Fruit fly (Drosophila melanogaster): Measurements from ENCODE around the gene Ptp61F.

Gene Ptp61F

dm6 chr3L:1352065-1352464, 123.0 kb downstream of the Ptp61F start (continued):
- peak; percentile 21 for TF ChIP-seq Jarid2 (GFP tag; optimal IDR thresholded peaks at IDR 0.05)
- TF ChIP-seq Hsf (GFP tag; optimal IDR thresholded peaks at IDR 0.05), result peak; percentile 34
- no peak for TF ChIP-seq CG18599 (GFP tag; optimal IDR thresholded peaks at IDR 0.05)
- TF ChIP-seq CG14441 (GFP tag; IDR thresholded peaks at IDR 0.05), result peak; percentile 24; the same call in 1 of the 2 replicates
- TF ChIP-seq CG18262 (tag; optimal IDR thresholded peaks at IDR 0.05), result peak; percentile 37
- no peak for TF ChIP-seq Bteb2 (GFP tag; optimal IDR thresholded peaks at IDR 0.05)
- peak; percentile 7 for TF ChIP-seq MESR4 (GFP tag; optimal IDR thresholded peaks at IDR 0.05)
- no peak for TF ChIP-seq Dfd (GFP tag; optimal IDR thresholded peaks at IDR 0.05)
- TF ChIP-seq Rfx (GFP tag; IDR thresholded peaks at IDR 0.05), result peak; percentile 51
- TF ChIP-seq danr (GFP tag; IDR thresholded peaks at IDR 0.05), result no peak
- no peak for TF ChIP-seq CG32532 (GFP tag; IDR thresholded peaks at IDR 0.05)
- no peak for TF ChIP-seq dimm (GFP tag; IDR thresholded peaks at IDR 0.05)
- TF ChIP-seq klu (GFP tag; IDR thresholded peaks at IDR 0.05), result no peak
- TF ChIP-seq fd64A (GFP tag; optimal IDR thresholded peaks at IDR 0.05), result no peak
- TF ChIP-seq gsb (GFP tag; IDR thresholded peaks at IDR 0.05), result no peak
- no peak for TF ChIP-seq yki (optimal IDR thresholded peaks at IDR 0.05)
- no peak for TF ChIP-seq CG3407 (GFP tag; optimal IDR thresholded peaks at IDR 0.05)
- TF ChIP-seq CG31388 (GFP tag; optimal IDR thresholded peaks at IDR 0.05), result no peak
- no peak for TF ChIP-seq sens-2 (GFP tag; IDR thresholded peaks at IDR 0.05)
- TF ChIP-seq dmrt11E (tag; optimal IDR thresholded peaks at IDR 0.05), result peak; percentile 28
- TF ChIP-seq Fer1 (GFP tag; optimal IDR thresholded peaks at IDR 0.05), result no peak
- TF ChIP-seq pb (GFP tag; optimal IDR thresholded peaks at IDR 0.05), result peak; percentile 12
- TF ChIP-seq exex (tag; optimal IDR thresholded peaks at IDR 0.05), result peak; percentile 8
- TF ChIP-seq Ssrp (tag; optimal IDR thresholded peaks at IDR 0.05), result peak; percentile 14
- no peak for TF ChIP-seq CG3838 (GFP tag; optimal IDR thresholded peaks at IDR 0.05)
- no peak for TF ChIP-seq dysf (GFP tag; IDR thresholded peaks at IDR 0.05)
- no peak for TF ChIP-seq CG12299 (tag; optimal IDR thresholded peaks at IDR 0.05)
- no peak for TF ChIP-seq CG6854 (GFP tag; optimal IDR thresholded peaks at IDR 0.05)
- no peak for TF ChIP-seq Lim3 (GFP tag; IDR thresholded peaks at IDR 0.05)
- peak; percentile 44 for TF ChIP-seq CG4424 (GFP tag; optimal IDR thresholded peaks at IDR 0.05)
- TF ChIP-seq da (GFP tag; optimal IDR thresholded peaks at IDR 0.05), result no peak
- peak; percentile 96 for TF ChIP-seq CG13287 (GFP tag; IDR thresholded peaks at IDR 0.05; ENCODE audit: partially characterized antibody)
- TF ChIP-seq slou (GFP tag; optimal IDR thresholded peaks at IDR 0.05), result no peak
- TF ChIP-seq Blimp-1 (GFP tag; optimal IDR thresholded peaks at IDR 0.05), result peak; percentile 5
- TF ChIP-seq grau (tag; optimal IDR thresholded peaks at IDR 0.05), result peak; percentile 47
- TF ChIP-seq Atf6 (GFP tag; IDR thresholded peaks at IDR 0.05), result 0 out of 2 replicates have a peak, but pooled peaks have one; percentile 14
- no peak for TF ChIP-seq CG8089 (GFP tag; optimal IDR thresholded peaks at IDR 0.05)
- no peak for TF ChIP-seq Hmx (GFP tag; optimal IDR thresholded peaks at IDR 0.05)
- no peak for TF ChIP-seq jumu (GFP tag; optimal IDR thresholded peaks at IDR 0.05)
- TF ChIP-seq CG1233 (GFP tag; optimal IDR thresholded peaks at IDR 0.05), result no peak
- peak; percentile 11 for TF ChIP-seq Max (GFP tag; optimal IDR thresholded peaks at IDR 0.05)
- peak in 1 of 3 experiments; percentile 53 for TF ChIP-seq Stat92E (GFP tag; optimal IDR thresholded peaks at IDR 0.05)
- TF ChIP-seq maf-S (GFP tag; optimal IDR thresholded peaks at IDR 0.05), result no peak
- peak; percentile 64 for TF ChIP-seq CoRest (tag; optimal IDR thresholded peaks at IDR 0.05)
- TF ChIP-seq CG17359 (tag; optimal IDR thresholded peaks at IDR 0.05), result peak; percentile 27
- TF ChIP-seq vfl (GFP tag; optimal IDR thresholded peaks at IDR 0.05), result no peak
- TF ChIP-seq Dll (GFP tag; IDR thresholded peaks at IDR 0.05; ENCODE audit: partially characterized antibody), result peak; percentile 98
- peak; percentile 68; the same call in 1 of the 3 replicates for TF ChIP-seq mld (GFP tag; IDR thresholded peaks at IDR 0.05; ENCODE audit: partially characterized antibody)
- TF ChIP-seq onecut (GFP tag; IDR thresholded peaks at IDR 0.05), result no peak
- TF ChIP-seq Drgx (GFP tag; IDR thresholded peaks at IDR 0.05), result no peak
- peak; percentile 43; the same call in 1 of the 3 replicates for TF ChIP-seq CG11456 (GFP tag; IDR thresholded peaks at IDR 0.05)
- TF ChIP-seq unpg (GFP tag; optimal IDR thresholded peaks at IDR 0.05), result peak; percentile 48

All from whole organism, embryonic.